Worm (Caenorhabditis elegans) whole organism, L1 larva: ENCODE data around the gene T05B11.4.

Experiments
- C04F5.9 ChIP-seq: sonication (generic microtip); optimal IDR thresholded peaks from 2 replicates; lab custom pipeline; 2016; ENCODE audit warnings: missing genetic modification characterization, missing compliant biosample characterization
- C16A3.4 ChIP-seq: fragments of 150-350 bp; optimal IDR thresholded peaks from 2 replicates; lab custom pipeline; 2014; ENCODE audit warnings: missing biosample characterization, missing genetic modification characterization
- C34B4.2 ChIP-seq: sonication (generic microtip); optimal IDR thresholded peaks from 2 replicates; lab custom pipeline; 2017; ENCODE audit warnings: mild to moderate bottlenecking, missing genetic modification characterization, missing compliant biosample characterization
- F16B12.6 ChIP-seq: fragments of 150-350 bp; optimal IDR thresholded peaks from 2 replicates; lab custom pipeline; 2014; ENCODE audit warnings: missing biosample characterization, missing genetic modification characterization
- Y116A8C.19 ChIP-seq: sonication (generic microtip); optimal IDR thresholded peaks from 2 replicates; lab custom pipeline; 2016; ENCODE audit warnings: missing compliant biosample characterization, missing genetic modification characterization, borderline replicate concordance
- alr-1 ChIP-seq: fragments of 200-800 bp; sonication (Bioruptor generic); optimal IDR thresholded peaks from 2 replicates; lab custom pipeline; 2018; ENCODE audit warnings: borderline replicate concordance, mild to moderate bottlenecking, missing genetic modification characterization, missing compliant biosample characterization
- aly-2 ChIP-seq: fragments of 150-350 bp; optimal IDR thresholded peaks from 2 replicates; lab custom pipeline; 2014; ENCODE audit warnings: missing biosample characterization, missing genetic modification characterization
- ama-1 ChIP-seq: fragments of 150-350 bp; optimal IDR thresholded peaks from 2 replicates; lab custom pipeline; 2014
- blmp-1 ChIP-seq: fragments of 150-350 bp; optimal IDR thresholded peaks from 2 replicates; lab custom pipeline; 2014; ENCODE audit warnings: missing biosample characterization, missing genetic modification characterization
- ces-1 ChIP-seq: fragments of 150-350 bp; optimal IDR thresholded peaks from 2 replicates; lab custom pipeline; 2014; ENCODE audit warnings: missing biosample characterization, missing genetic modification reagents, missing genetic modification characterization
- dpl-1 ChIP-seq, 3 experiments: fragments of 150-350 bp in 2 of 3; sonication (generic microtip) in 1 of 3; optimal IDR thresholded peaks; 2 replicates each; lab custom pipeline; 2014 to 2017; ENCODE audit warnings: missing biosample characterization in 3 of 3, missing genetic modification characterization in 3 of 3, missing genetic modification reagents in 3 of 3
- dsc-1 ChIP-seq: sonication (generic microtip); optimal IDR thresholded peaks from 2 replicates; lab custom pipeline; 2016; ENCODE audit warnings: mild to moderate bottlenecking, missing genetic modification characterization, missing compliant biosample characterization
- efl-1 ChIP-seq, 4 experiments: fragments of 150-350 bp; optimal IDR thresholded peaks in 3 of 4; peaks in 1 of 4; 1 replicate in 1 of 4; 2 replicates in 3 of 4; lab custom pipeline; 2014; ENCODE audit warnings: missing biosample characterization in 2 of 4, missing genetic modification characterization in 2 of 4, missing genetic modification reagents in 2 of 4
- efl-3 ChIP-seq: fragments of 200-800 bp; sonication (Bioruptor generic); optimal IDR thresholded peaks from 2 replicates; lab custom pipeline; 2018; ENCODE audit warnings: mild to moderate bottlenecking, missing genetic modification characterization, missing compliant biosample characterization
- egl-27 ChIP-seq, 2 experiments: fragments of 150-350 bp in 1 of 2; sonication (generic microtip); optimal IDR thresholded peaks; 3 replicates each; lab custom pipeline; 2017 to 2018; ENCODE audit warnings: missing biosample characterization in 2 of 2, missing genetic modification characterization in 2 of 2, missing genetic modification reagents in 2 of 2
- elt-3 ChIP-seq, 6 experiments: fragments of 150-350 bp in 1 of 6; sonication (generic microtip); optimal IDR thresholded peaks; 2 replicates each; lab custom pipeline; 2017 to 2018; ENCODE audit warnings: missing biosample characterization in 6 of 6, missing genetic modification characterization in 6 of 6, inconsistent platforms in 1 of 6
- ets-5 ChIP-seq: fragments of 200-800 bp; sonication (Bioruptor generic); IDR thresholded peaks from 2 replicates; pipeline ENCODE4 v1.3.6; 2022; ENCODE audit warnings: missing genetic modification characterization, missing compliant biosample characterization
- fkh-4 ChIP-seq: sonication (generic microtip); optimal IDR thresholded peaks from 2 replicates; lab custom pipeline; 2016; ENCODE audit warnings: missing compliant biosample characterization, missing genetic modification characterization, borderline replicate concordance
- fkh-8 ChIP-seq: sonication (generic microtip); optimal IDR thresholded peaks from 2 replicates; lab custom pipeline; 2016; ENCODE audit warnings: mild to moderate bottlenecking, missing genetic modification characterization, missing compliant biosample characterization
- grh-1 ChIP-seq: fragments of 200-800 bp; sonication (Bioruptor generic); IDR thresholded peaks from 2 replicates; pipeline ENCODE4 v1.3.6; 2022; ENCODE audit warnings: missing genetic modification reagents, missing genetic modification characterization, missing compliant biosample characterization
- hlh-17 ChIP-seq: fragments of 200-800 bp; sonication (Bioruptor generic); optimal IDR thresholded peaks from 2 replicates; lab custom pipeline; 2018; ENCODE audit warnings: missing genetic modification characterization, mild to moderate bottlenecking, missing compliant biosample characterization, moderate library complexity, borderline replicate concordance
- hlh-4 ChIP-seq: sonication (generic microtip); optimal IDR thresholded peaks from 2 replicates; lab custom pipeline; 2016; ENCODE audit warnings: mild to moderate bottlenecking, missing genetic modification characterization, missing compliant biosample characterization
- irx-1 ChIP-seq: sonication (generic microtip); optimal IDR thresholded peaks from 2 replicates; lab custom pipeline; 2016; ENCODE audit warnings: missing genetic modification characterization, missing compliant biosample characterization
- isw-1 ChIP-seq: fragments of 200-800 bp; sonication (Bioruptor generic); IDR thresholded peaks from 2 replicates; pipeline ENCODE4 v1.3.6; 2022; ENCODE audit warnings: missing genetic modification characterization, missing compliant biosample characterization
- jun-1 ChIP-seq: fragments of 150-350 bp; optimal IDR thresholded peaks from 2 replicates; lab custom pipeline; 2014; ENCODE audit warnings: missing biosample characterization, missing genetic modification reagents, missing genetic modification characterization
- lin-39 ChIP-seq: fragments of 150-350 bp; optimal IDR thresholded peaks from 2 replicates; lab custom pipeline; 2014; ENCODE audit warnings: missing biosample characterization, missing genetic modification reagents, missing genetic modification characterization
- lsy-2 ChIP-seq, 2 experiments: fragments of 150-350 bp; optimal IDR thresholded peaks; 2 replicates each; lab custom pipeline; 2014; ENCODE audit warnings: missing biosample characterization in 2 of 2, missing genetic modification characterization in 2 of 2
- mab-9 ChIP-seq: fragments of 200-800 bp; sonication (Bioruptor generic); IDR thresholded peaks from 2 replicates; pipeline ENCODE4 v1.3.6; 2022; ENCODE audit warnings: missing genetic modification reagents, missing genetic modification characterization, missing compliant biosample characterization
- mdl-1 ChIP-seq, 2 experiments: fragments of 150-350 bp; optimal IDR thresholded peaks; 2 replicates each; lab custom pipeline; 2014 to 2017; ENCODE audit warnings: missing biosample characterization in 2 of 2, missing genetic modification characterization in 2 of 2, inconsistent platforms in 1 of 2
- mef-2 ChIP-seq: fragments of 150-350 bp; optimal IDR thresholded peaks from 2 replicates; lab custom pipeline; 2014; ENCODE audit warnings: missing biosample characterization, missing genetic modification characterization
- mep-1 ChIP-seq: fragments of 150-350 bp; optimal IDR thresholded peaks from 2 replicates; lab custom pipeline; 2014; ENCODE audit warnings: missing biosample characterization, missing genetic modification characterization
- nhr-11 ChIP-seq: fragments of 150-350 bp; optimal IDR thresholded peaks from 2 replicates; lab custom pipeline; 2014; ENCODE audit warnings: missing biosample characterization, missing genetic modification characterization
- nhr-12 ChIP-seq: sonication (generic microtip); optimal IDR thresholded peaks from 2 replicates; lab custom pipeline; 2017; ENCODE audit warnings: missing biosample characterization, missing genetic modification characterization
- nhr-76 ChIP-seq: sonication (generic microtip); optimal IDR thresholded peaks from 2 replicates; lab custom pipeline; 2017; ENCODE audit warnings: missing biosample characterization, missing genetic modification characterization
- nhr-85 ChIP-seq: sonication (generic microtip); peaks from one replicate; lab custom pipeline; 2016; ENCODE audit warnings: missing genetic modification characterization, inconsistent platforms, missing compliant biosample characterization
- nhr-90 ChIP-seq: sonication (generic microtip); optimal IDR thresholded peaks from 2 replicates; lab custom pipeline; 2016; ENCODE audit warnings: mild to moderate bottlenecking, missing genetic modification characterization, missing compliant biosample characterization; ENCODE audit not compliant: poor library complexity
- pqm-1 ChIP-seq: sonication (generic microtip); optimal IDR thresholded peaks from 3 replicates; lab custom pipeline; 2017; ENCODE audit warnings: missing biosample characterization, missing genetic modification characterization
- rnt-1 ChIP-seq: sonication (generic microtip); optimal IDR thresholded peaks from 2 replicates; lab custom pipeline; 2016; ENCODE audit warnings: mild to moderate bottlenecking, missing genetic modification characterization, moderate library complexity, missing compliant biosample characterization
- skn-1 ChIP-seq: fragments of 150-350 bp; optimal IDR thresholded peaks from 2 replicates; lab custom pipeline; 2014; ENCODE audit warnings: missing biosample characterization, missing genetic modification characterization
- snpc-4 ChIP-seq: fragments of 150-350 bp; optimal IDR thresholded peaks from 2 replicates; lab custom pipeline; 2014; ENCODE audit warnings: missing biosample characterization, missing genetic modification characterization
- snu-23 ChIP-seq: sonication (generic microtip); optimal IDR thresholded peaks from 2 replicates; lab custom pipeline; 2016; ENCODE audit warnings: missing genetic modification characterization, missing compliant biosample characterization
- sox-4 ChIP-seq: sonication (generic microtip); optimal IDR thresholded peaks from 2 replicates; lab custom pipeline; 2016; ENCODE audit warnings: missing genetic modification characterization, missing compliant biosample characterization
- sptf-1 ChIP-seq: fragments of 150-350 bp; optimal IDR thresholded peaks from 2 replicates; lab custom pipeline; 2014; ENCODE audit warnings: missing biosample characterization, missing genetic modification characterization
- tlp-1 ChIP-seq: fragments of 150-350 bp; optimal IDR thresholded peaks from 2 replicates; lab custom pipeline; 2014; ENCODE audit warnings: missing biosample characterization, missing genetic modification characterization
- unc-130 ChIP-seq: fragments of 150-350 bp; optimal IDR thresholded peaks from 2 replicates; lab custom pipeline; 2017; ENCODE audit warnings: missing biosample characterization, missing genetic modification characterization, inconsistent platforms
- unc-86 ChIP-seq: sonication (generic microtip); optimal IDR thresholded peaks from 2 replicates; lab custom pipeline; 2016; ENCODE audit warnings: missing genetic modification characterization, missing compliant biosample characterization
- vab-15 ChIP-seq: sonication (generic microtip); optimal IDR thresholded peaks from 2 replicates; lab custom pipeline; 2017; ENCODE audit warnings: missing genotype, mild to moderate bottlenecking, missing genetic modification characterization, missing compliant biosample characterization
- zag-1 ChIP-seq: fragments of 150-350 bp; optimal IDR thresholded peaks from 2 replicates; lab custom pipeline; 2014; ENCODE audit warnings: missing biosample characterization, missing genetic modification characterization

Gene T05B11.4

DNA sequence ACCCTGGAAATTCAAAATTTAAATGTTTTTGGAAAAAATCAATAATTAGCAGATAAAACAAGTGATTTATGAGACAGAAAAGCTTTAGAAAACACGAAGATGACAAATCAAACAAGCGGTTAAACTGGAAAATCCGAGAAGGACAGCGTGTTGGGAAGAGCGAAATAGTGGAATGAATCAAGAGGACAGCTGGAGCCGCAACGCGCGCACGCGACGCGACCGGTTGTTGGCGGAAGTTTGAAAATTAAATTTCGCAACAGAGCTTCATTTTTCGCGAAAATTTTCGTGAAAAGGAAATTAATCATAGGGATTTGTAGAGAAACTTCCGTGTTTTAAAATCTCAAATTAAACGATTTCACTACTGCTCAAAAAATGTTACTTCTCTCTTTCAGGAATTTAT, 19.5 kb downstream of the T05B11.4 start, which contains the start of gene clic-1 (continued):
- peak; percentile 74 for TF ChIP-seq snu-23
- peak; percentile 80 for TF ChIP-seq nhr-85 (tag; lab: Kevin White, UChicago)
- TF ChIP-seq sptf-1 (tag; lab: Kevin White, UChicago) = no peak
- no peak for TF ChIP-seq ets-5
- no peak for TF ChIP-seq alr-1 (tag; lab: Kevin White, UChicago)
- TF ChIP-seq unc-86 (tag; lab: Kevin White, UChicago) = peak; percentile 58
- TF ChIP-seq sox-4 (tag; lab: Kevin White, UChicago) = no peak
- TF ChIP-seq dpl-1 (GFP tag; optimal IDR thresholded peaks at IDR 0.05; lab: Kevin White, UChicago) = peak; percentile 92 to 95 (median 93)
- TF ChIP-seq mdl-1 (tag; optimal IDR thresholded peaks at IDR 0.05; lab: Kevin White, UChicago) = peak in 1 of 2 experiments; percentile 67
- TF ChIP-seq nhr-11 (tag; lab: Kevin White, UChicago) = peak; percentile 4
- TF ChIP-seq skn-1 = peak; percentile 91
- peak; percentile 53 to 85 for TF ChIP-seq lsy-2 (tag; optimal IDR thresholded peaks at IDR 0.05; lab: Kevin White, UChicago)
- TF ChIP-seq blmp-1 (tag; lab: Kevin White, UChicago) = peak; percentile 60
- peak; percentile 26 for TF ChIP-seq irx-1 (tag; lab: Kevin White, UChicago)
- no peak for TF ChIP-seq nhr-12
- no peak for TF ChIP-seq mef-2
- peak; percentile 64 for TF ChIP-seq C16A3.4
- TF ChIP-seq hlh-17 (GFP tag; lab: Kevin White, UChicago) = no peak
- peak; percentile 52 for TF ChIP-seq fkh-8 (tag; lab: Kevin White, UChicago)
- peak; percentile 5 for TF ChIP-seq F16B12.6 (tag; lab: Kevin White, UChicago)
- no peak for TF ChIP-seq ces-1 (GFP tag; lab: Kevin White, UChicago)
- TF ChIP-seq C34B4.2 (tag; lab: Kevin White, UChicago) = no peak

DNA sequence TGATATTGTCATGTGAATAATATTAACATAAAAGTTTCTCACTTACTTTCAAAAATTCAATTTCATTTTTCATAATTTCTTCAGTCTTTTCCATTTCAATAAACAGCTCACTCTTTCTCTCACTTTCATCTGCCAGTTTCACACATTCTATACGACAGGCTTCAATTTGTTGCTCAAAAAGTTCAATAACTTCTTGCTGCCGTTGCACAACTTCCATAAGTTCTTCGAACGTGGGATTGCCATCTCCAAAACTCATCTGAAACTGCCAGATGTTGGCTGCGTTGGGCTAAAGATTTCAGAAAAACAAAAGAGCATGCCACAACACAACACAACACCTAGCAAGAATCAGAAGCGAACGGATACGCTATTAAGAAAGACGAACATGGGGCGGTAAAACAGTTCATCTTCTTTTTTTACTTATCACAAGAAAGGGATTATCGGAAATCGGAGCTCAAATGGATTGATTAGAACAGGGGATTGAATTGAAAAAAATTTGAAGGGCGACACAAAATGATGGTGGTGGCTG, 21.2 kb downstream of the T05B11.4 start:
- TF ChIP-seq ama-1 (lab: Kevin White, UChicago) (peak; percentile 52), aly-2 (tag; lab: Kevin White, UChicago) (no peak), mab-9 (GFP tag; lab: Robert Waterston, UW) (no peak), F16B12.6 (tag; lab: Kevin White, UChicago) (no peak), elt-3 (tag; optimal IDR thresholded peaks at IDR 0.05; lab: Kevin White, UChicago) (no peak)

DNA sequence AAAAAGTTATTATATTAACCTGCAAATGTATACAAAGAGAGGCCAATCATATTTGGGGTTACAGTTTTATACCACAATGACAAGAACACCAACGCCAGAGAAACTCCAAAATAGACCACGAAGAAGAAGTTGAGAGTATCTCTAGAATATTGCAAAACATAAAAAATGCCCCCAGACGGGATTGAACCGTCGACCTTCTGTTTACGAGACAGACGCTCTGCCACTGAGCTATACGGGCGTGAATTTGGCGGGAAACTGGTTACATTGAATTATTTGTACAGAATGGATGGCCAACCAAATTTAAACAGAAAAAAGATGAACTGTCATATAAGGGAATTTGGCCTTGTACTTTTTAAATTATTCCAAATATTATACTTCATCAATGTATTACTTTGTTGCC, 24.0 kb downstream of the T05B11.4 start:
- TF ChIP-seq C04F5.9 (tag; lab: Kevin White, UChicago) (no peak), dsc-1 (tag; lab: Kevin White, UChicago) (peak; percentile 53), tlp-1 (tag; lab: Kevin White, UChicago) (no peak), Y116A8C.19 (tag; lab: Kevin White, UChicago) (no peak), dpl-1 (GFP tag; optimal IDR thresholded peaks at IDR 0.05; lab: Kevin White, UChicago) (peak; percentile 61 to 65 (median 64)), nhr-90 (tag; lab: Kevin White, UChicago) (peak; percentile 66), mef-2 (no peak), hlh-4 (tag; lab: Kevin White, UChicago) (no peak), snu-23 (peak; percentile 79), grh-1 (GFP tag; lab: Robert Waterston, UW) (no peak), alr-1 (tag; lab: Kevin White, UChicago) (no peak), fkh-4 (tag; lab: Kevin White, UChicago) (no peak), rnt-1 (tag; lab: Kevin White, UChicago) (peak; percentile 19), efl-1 (optimal IDR thresholded peaks at IDR 0.05; lab: Kevin White, UChicago) (peak; percentile 38 to 52), efl-1 (GFP tag; optimal IDR thresholded peaks at IDR 0.05 in 1 of 2; lab: Kevin White, UChicago) (peak; percentile 47 to 93), pqm-1 (tag; lab: Kevin White, UChicago) (no peak), vab-15 (tag; lab: Kevin White, UChicago) (no peak), snpc-4 (tag; lab: Kevin White, UChicago) (no peak), ama-1 (lab: Kevin White, UChicago) (peak; percentile 62), egl-27 (tag; optimal IDR thresholded peaks at IDR 0.05; lab: Kevin White, UChicago) (no peak), zag-1 (no peak), sox-4 (tag; lab: Kevin White, UChicago) (no peak), mep-1 (peak; percentile 44), unc-130 (tag; lab: Kevin White, UChicago) (peak; percentile 13), jun-1 (tag; lab: Kevin White, UChicago) (no peak), nhr-76 (no peak), efl-3 (GFP tag; lab: Kevin White, UChicago) (no peak), unc-86 (tag; lab: Kevin White, UChicago) (peak; percentile 21), C34B4.2 (tag; lab: Kevin White, UChicago) (no peak), lin-39 (tag; lab: Kevin White, UChicago) (no peak), isw-1 (GFP tag; lab: Robert Waterston, UW) (no peak), nhr-85 (tag; lab: Kevin White, UChicago) (peak; percentile 69), irx-1 (tag; lab: Kevin White, UChicago) (peak; percentile 14)
